Worm (Caenorhabditis elegans) whole organism, young adult: ENCODE measurements around the gene ZK899.6.

Experiments used
- B0336.3 ChIP-seq: fragments of 200-800 bp; sonication (Bioruptor generic); IDR thresholded peaks from 2 replicates; pipeline ENCODE4 v1.3.6; 2022; ENCODE audit warnings: missing genetic modification characterization, missing compliant biosample characterization
- F55B11.4 ChIP-seq: sonication (generic microtip); optimal IDR thresholded peaks from 2 replicates; lab custom pipeline; 2016; ENCODE audit warnings: missing compliant biosample characterization, missing genetic modification characterization, borderline replicate concordance; ENCODE audit not compliant: insufficient read depth
- bed-1 ChIP-seq: fragments of 200-800 bp; sonication (Bioruptor generic); IDR thresholded peaks from 2 replicates; pipeline ENCODE4 v1.3.6; 2022; ENCODE audit warnings: missing genetic modification reagents, missing genetic modification characterization, missing compliant biosample characterization
- bed-2 ChIP-seq: fragments of 200-800 bp; sonication (Bioruptor generic); IDR thresholded peaks from 2 replicates; pipeline ENCODE4 v1.3.6; 2022; ENCODE audit warnings: missing genetic modification reagents, missing genetic modification characterization, missing compliant biosample characterization
- die-1 ChIP-seq: sonication (generic microtip); optimal IDR thresholded peaks from 2 replicates; lab custom pipeline; 2016; ENCODE audit warnings: missing genotype, mild to moderate bottlenecking, missing genetic modification characterization, missing compliant biosample characterization
- dox-1 ChIP-seq: fragments of 200-800 bp; sonication (Bioruptor generic); IDR thresholded peaks from 2 replicates; pipeline ENCODE4 v1.3.6; 2022; ENCODE audit warnings: missing genetic modification reagents, missing genetic modification characterization, missing compliant biosample characterization
- hlh-26 ChIP-seq: fragments of 200-800 bp; sonication (Bioruptor generic); conservative IDR thresholded peaks from 2 replicates; pipeline ENCODE4 v1.3.6; 2022; ENCODE audit warnings: missing genetic modification reagents, missing genetic modification characterization, missing compliant biosample characterization
- lin-35 ChIP-seq, 3 experiments: fragments of 150-350 bp in 2 of 3; sonication (generic microtip) in 1 of 3; optimal IDR thresholded peaks; 2 replicates each; lab custom pipeline; 2014 to 2018; ENCODE audit warnings: missing biosample characterization in 3 of 3, missing genetic modification characterization in 3 of 3, missing genetic modification reagents in 3 of 3
- lsl-1 ChIP-seq: fragments of 200-800 bp; sonication (Bioruptor generic); optimal IDR thresholded peaks from 2 replicates; lab custom pipeline; 2018; ENCODE audit warnings: mild to moderate bottlenecking, missing genetic modification characterization, moderate library complexity, missing compliant biosample characterization
- madf-10 ChIP-seq: sonication (generic microtip); optimal IDR thresholded peaks from 2 replicates; lab custom pipeline; 2016; ENCODE audit warnings: mild to moderate bottlenecking, missing genetic modification characterization, missing compliant biosample characterization
- nfya-1 ChIP-seq: sonication (generic microtip); optimal IDR thresholded peaks from 2 replicates; lab custom pipeline; 2017; ENCODE audit warnings: antibody characterized with exemption, missing compliant biosample characterization, missing genetic modification characterization, borderline replicate concordance; ENCODE audit not compliant: insufficient read depth
- pbrm-1 ChIP-seq: fragments of 200-800 bp; sonication (Bioruptor generic); IDR thresholded peaks from 2 replicates; pipeline ENCODE4 v1.3.6; 2022; ENCODE audit warnings: missing genetic modification reagents, missing genetic modification characterization, missing compliant biosample characterization
- somi-1 ChIP-seq: fragments of 200-800 bp; sonication (Bioruptor generic); optimal IDR thresholded peaks from 2 replicates; lab custom pipeline; 2018; ENCODE audit warnings: mild to moderate bottlenecking, missing genetic modification characterization, missing compliant biosample characterization
- tbp1 ChIP-seq: fragments of 200-800 bp; sonication (Bioruptor generic); optimal IDR thresholded peaks from 2 replicates; lab custom pipeline; 2018; ENCODE audit warnings: mild to moderate bottlenecking, missing genetic modification characterization, missing compliant biosample characterization
- xnd-1 ChIP-seq: sonication (generic microtip); optimal IDR thresholded peaks from 2 replicates; lab custom pipeline; 2016; ENCODE audit warnings: missing genotype, missing genetic modification reagents, missing genetic modification characterization, missing compliant biosample characterization
- ztf-6 ChIP-seq: fragments of 200-800 bp; sonication (Bioruptor generic); IDR thresholded peaks from 2 replicates; pipeline ENCODE4 v1.3.6; 2022; ENCODE audit warnings: missing genetic modification reagents, missing genetic modification characterization, missing compliant biosample characterization

ZK899.6 gene

ce11 chrX:9512457-9512856, 49.3 kb downstream of the ZK899.6 start:
- TF ChIP-seq B0336.3 (GFP tag; lab: Robert Waterston, UW) (no peak), tbp1 (GFP tag; lab: Kevin White, UChicago) (no peak), ztf-6 (GFP tag; lab: Robert Waterston, UW) (no peak), lsl-1 (GFP tag; lab: Kevin White, UChicago) (no peak), die-1 (tag; lab: Kevin White, UChicago) (no peak), madf-10 (tag; lab: Kevin White, UChicago) (no peak), bed-1 (no peak), somi-1 (no peak), lin-35 (GFP tag; optimal IDR thresholded peaks at IDR 0.05; lab: Kevin White, UChicago) (no peak), bed-2 (GFP tag; lab: Robert Waterston, UW) (no peak), xnd-1 (no peak), pbrm-1 (GFP tag; lab: Robert Waterston, UW) (no peak), F55B11.4 (tag; lab: Kevin White, UChicago) (no peak), nfya-1 (tag; lab: Kevin White, UChicago) (no peak), dox-1 (GFP tag; lab: Robert Waterston, UW) (no peak), hlh-26 (no peak)
